Worm (Caenorhabditis elegans): ENCODE results near the gene lap-2.

DNA sequence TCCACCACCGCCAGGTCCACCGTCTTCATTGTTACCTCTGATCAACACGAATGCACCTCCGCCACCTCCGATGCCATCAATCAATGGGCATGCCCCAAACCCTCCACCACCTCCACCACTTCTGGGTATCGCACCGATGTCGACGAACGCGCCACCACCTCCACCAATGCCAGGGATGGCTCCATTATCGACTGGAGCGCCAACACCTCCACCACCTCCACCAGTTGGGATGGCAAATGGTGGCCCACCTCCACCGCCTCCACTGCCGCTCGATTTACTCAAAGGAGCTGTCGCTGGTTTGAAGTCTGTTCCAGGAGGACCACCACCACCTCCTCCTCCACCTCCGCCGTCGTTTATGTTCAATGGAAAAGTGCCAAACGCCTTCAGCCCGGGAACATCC lies 39.1 kb upstream of the lap-2 start:
- TF ChIP-seq dmd-4 (tag; optimal IDR thresholded peaks at IDR 0.05; ENCODE audit: borderline replicate concordance) = no peak
- no peak for TF ChIP-seq pqm-1 (tag; optimal IDR thresholded peaks at IDR 0.05)
- no peak for TF ChIP-seq nhr-11 (tag; optimal IDR thresholded peaks at IDR 0.05)
- no peak for TF ChIP-seq fax-1 (tag; optimal IDR thresholded peaks at IDR 0.05)
- TF ChIP-seq nfya-1 (tag; optimal IDR thresholded peaks at IDR 0.05) = no peak
- no peak for TF ChIP-seq pha-4 (tag; optimal IDR thresholded peaks at IDR 0.05)
- TF ChIP-seq unc-42 (tag; optimal IDR thresholded peaks at IDR 0.05) = no peak
- no peak for TF ChIP-seq ahr-1 (tag; optimal IDR thresholded peaks at IDR 0.05)
- TF ChIP-seq K09A11.1 (tag; optimal IDR thresholded peaks at IDR 0.05; ENCODE audit: insufficient read depth) = no peak
- no peak for TF ChIP-seq pha-2 (tag; optimal IDR thresholded peaks at IDR 0.05)
- TF ChIP-seq ref-2 (tag; optimal IDR thresholded peaks at IDR 0.05) = no peak
- no peak for TF ChIP-seq ama-1 (optimal IDR thresholded peaks at IDR 0.05)

All from whole organism, late embryonic.